Fruit fly (Drosophila melanogaster) whole organism, embryonic: ENCODE measurements around the gene CG6511.

Experiments
- CG12659 ChIP-seq: fragments of 200-800 bp; sonication (Bioruptor generic); optimal IDR thresholded peaks from 3 replicates; lab custom pipeline; 2017; ENCODE audit warnings: mild to moderate bottlenecking, missing biosample characterization, missing genetic modification reagents, missing genetic modification characterization
- CG14014 ChIP-seq: fragments of 200-800 bp; sonication (Bioruptor generic); IDR thresholded peaks from 2 replicates; pipeline ENCODE4 v1.3.6; 2022; ENCODE audit warnings: missing biosample characterization, missing genetic modification characterization
- CG18262 ChIP-seq: fragments of 200-800 bp; optimal IDR thresholded peaks from 3 replicates; lab custom pipeline; 2019; ENCODE audit warnings: missing biosample characterization, mild to moderate bottlenecking, missing genetic modification characterization, moderate library complexity
- CG18619 ChIP-seq: fragments of 200-800 bp; sonication (Bioruptor generic); optimal IDR thresholded peaks from 3 replicates; lab custom pipeline; 2017; ENCODE audit warnings: missing biosample characterization, mild to moderate bottlenecking, missing genetic modification characterization
- CG18764 ChIP-seq: fragments of 200-800 bp; sonication (Bioruptor generic); optimal IDR thresholded peaks from 3 replicates; lab custom pipeline; 2016; ENCODE audit warnings: missing biosample characterization, missing genetic modification characterization
- CG2120 ChIP-seq: fragments of 200-800 bp; sonication (Bioruptor generic); optimal IDR thresholded peaks from 3 replicates; lab custom pipeline; 2016; ENCODE audit warnings: missing biosample characterization, missing genetic modification characterization
- CG2875 ChIP-seq: fragments of 200-800 bp; sonication (Bioruptor generic); optimal IDR thresholded peaks from 2 replicates; lab custom pipeline; 2017; ENCODE audit warnings: missing biosample characterization, mild to moderate bottlenecking, missing genetic modification characterization, missing genetic modification reagents
- CG3065 ChIP-seq: fragments of 200-800 bp; sonication (Bioruptor generic); optimal IDR thresholded peaks from 2 replicates; lab custom pipeline; 2016; ENCODE audit warnings: missing biosample characterization, missing genetic modification characterization
- CG34422 ChIP-seq: fragments of 200-800 bp; sonication (Bioruptor generic); IDR thresholded peaks from 3 replicates; pipeline ENCODE4 v1.3.6; 2022; ENCODE audit warnings: missing biosample characterization, missing genetic modification characterization
- CG4617 ChIP-seq: fragments of 200-800 bp; sonication (Bioruptor generic); optimal IDR thresholded peaks from 3 replicates; lab custom pipeline; 2016; ENCODE audit warnings: missing biosample characterization, missing genetic modification characterization, borderline replicate concordance
- CG6813 ChIP-seq: fragments of 200-800 bp; sonication (Bioruptor generic); optimal IDR thresholded peaks from 2 replicates; lab custom pipeline; 2017; ENCODE audit warnings: missing biosample characterization, missing genetic modification characterization, mild to moderate bottlenecking, moderate library complexity, missing genetic modification reagents
- CG7963 ChIP-seq: fragments of 200-800 bp; sonication (Bioruptor generic); IDR thresholded peaks from 3 replicates; pipeline ENCODE4 v1.3.6; 2022; ENCODE audit warnings: missing biosample characterization, missing genetic modification characterization; ENCODE audit not compliant: partially characterized antibody
- CG8281 ChIP-seq: fragments of 200-800 bp; sonication (Bioruptor generic); optimal IDR thresholded peaks from 2 replicates; lab custom pipeline; 2018; ENCODE audit warnings: missing biosample characterization, mild to moderate bottlenecking, missing genetic modification characterization, moderate library complexity
- CG8290 ChIP-seq, 3 experiments: fragments of 200-800 bp; sonication (Bioruptor generic); optimal IDR thresholded peaks; 2 replicates each; lab custom pipeline; 2016 to 2019; ENCODE audit warnings: missing biosample characterization in 3 of 3, missing genetic modification characterization in 3 of 3, mild to moderate bottlenecking in 2 of 3, moderate library complexity in 1 of 3
- CG9437 ChIP-seq: fragments of 200-800 bp; sonication (Bioruptor generic); optimal IDR thresholded peaks from 2 replicates; lab custom pipeline; 2018; ENCODE audit warnings: missing biosample characterization, mild to moderate bottlenecking, missing genetic modification characterization
- CHES-1-like ChIP-seq: fragments of 200-800 bp; sonication (Bioruptor generic); optimal IDR thresholded peaks from 2 replicates; lab custom pipeline; 2016; ENCODE audit warnings: missing biosample characterization, missing genetic modification characterization
- Eip74EF ChIP-seq, 2 experiments: fragments of 200-800 bp in 1 of 2; fragments of >200 bp in 1 of 2; sonication (Bioruptor generic) in 1 of 2; optimal IDR thresholded peaks; 2 replicates each; lab custom pipeline; 2017 to 2019; ENCODE audit warnings: missing biosample characterization in 2 of 2, missing genetic modification characterization in 2 of 2, mild to moderate bottlenecking in 1 of 2, moderate library complexity in 1 of 2
- Fer3 ChIP-seq: fragments of 200-800 bp; sonication (Bioruptor generic); optimal IDR thresholded peaks from 2 replicates; lab custom pipeline; 2018; ENCODE audit warnings: missing biosample characterization, mild to moderate bottlenecking, missing genetic modification characterization, moderate library complexity
- HHEX ChIP-seq: fragments of 200-800 bp; sonication (Bioruptor generic); optimal IDR thresholded peaks from 3 replicates; lab custom pipeline; 2017; ENCODE audit warnings: missing biosample characterization, mild to moderate bottlenecking, missing genetic modification characterization, missing genetic modification reagents
- HLH54F ChIP-seq: fragments of 200-800 bp; sonication (Bioruptor generic); optimal IDR thresholded peaks from 3 replicates; lab custom pipeline; 2016; ENCODE audit warnings: missing biosample characterization, missing genetic modification characterization
- HLHmδ ChIP-seq: fragments of 200-800 bp; sonication (Bioruptor generic); optimal IDR thresholded peaks from 2 replicates; lab custom pipeline; 2018; ENCODE audit warnings: missing biosample characterization, mild to moderate bottlenecking, missing genetic modification characterization, moderate library complexity
- MTF-1 ChIP-seq: fragments of 200-800 bp; sonication (Bioruptor generic); optimal IDR thresholded peaks from 2 replicates; lab custom pipeline; 2018; ENCODE audit warnings: missing biosample characterization, mild to moderate bottlenecking, missing genetic modification characterization, borderline replicate concordance
- NC2α ChIP-seq: fragments of 200-800 bp; sonication (Bioruptor generic); optimal IDR thresholded peaks from 2 replicates; lab custom pipeline; 2016; ENCODE audit warnings: missing biosample characterization, missing genetic modification characterization
- Neu2 ChIP-seq: fragments of 200-800 bp; sonication (Bioruptor generic); optimal IDR thresholded peaks from 3 replicates; lab custom pipeline; 2016; ENCODE audit warnings: missing biosample characterization, missing genetic modification characterization, borderline replicate concordance
- Oaz ChIP-seq: fragments of 200-800 bp; sonication (Bioruptor generic); IDR thresholded peaks from 2 replicates; pipeline ENCODE4 v1.3.6; 2022; ENCODE audit warnings: missing biosample characterization, missing genetic modification characterization
- Opbp ChIP-seq: fragments of 200-800 bp; sonication (Bioruptor generic); IDR thresholded peaks from 3 replicates; pipeline ENCODE4 v1.3.6; 2022; ENCODE audit warnings: missing biosample characterization, missing genetic modification characterization; ENCODE audit not compliant: partially characterized antibody
- TFAM ChIP-seq: fragments of 200-800 bp; sonication (Bioruptor generic); optimal IDR thresholded peaks from 2 replicates; lab custom pipeline; 2017; ENCODE audit warnings: missing biosample characterization, missing genetic modification characterization, inconsistent platforms
- Taf1 ChIP-seq: fragments of 200-800 bp; sonication (Bioruptor generic); IDR thresholded peaks from 2 replicates; pipeline ENCODE4 v1.3.6; 2022; ENCODE audit warnings: missing biosample characterization, missing genetic modification characterization
- bsh ChIP-seq, 2 experiments: fragments of 200-800 bp; sonication (Bioruptor generic); optimal IDR thresholded peaks; 2 replicates each; lab custom pipeline; 2017 to 2018; ENCODE audit warnings: mild to moderate bottlenecking in 2 of 2, missing biosample characterization in 2 of 2, missing genetic modification characterization in 2 of 2, moderate library complexity in 1 of 2
- chif ChIP-seq, 2 experiments: fragments of 200-800 bp; sonication (Bioruptor generic); optimal IDR thresholded peaks; 3 replicates each; lab custom pipeline; 2016; ENCODE audit warnings: missing biosample characterization in 2 of 2, missing genetic modification characterization in 2 of 2
- cwo ChIP-seq: fragments of 200-800 bp; sonication (Bioruptor generic); optimal IDR thresholded peaks from 3 replicates; lab custom pipeline; 2017; ENCODE audit warnings: missing biosample characterization, missing genetic modification characterization, mild to moderate bottlenecking, moderate library complexity, missing genetic modification reagents
- disco-r ChIP-seq: fragments of 200-800 bp; sonication (Bioruptor generic); optimal IDR thresholded peaks from 2 replicates; lab custom pipeline; 2016; ENCODE audit warnings: missing biosample characterization, missing genetic modification characterization
- dm ChIP-seq: fragments of 200-800 bp; sonication (Bioruptor generic); optimal IDR thresholded peaks from 3 replicates; lab custom pipeline; 2016; ENCODE audit warnings: missing biosample characterization, missing genetic modification characterization
- ewg ChIP-seq: fragments of 200-800 bp; sonication (Bioruptor generic); optimal IDR thresholded peaks from 3 replicates; lab custom pipeline; 2017; ENCODE audit warnings: mild to moderate bottlenecking, missing biosample characterization, missing genetic modification reagents, missing genetic modification characterization
- fd3F ChIP-seq: fragments of 200-800 bp; sonication (Bioruptor generic); optimal IDR thresholded peaks from 2 replicates; lab custom pipeline; 2018; ENCODE audit warnings: missing biosample characterization, mild to moderate bottlenecking, missing genetic modification characterization, moderate library complexity
- grn ChIP-seq: fragments of 200-800 bp; sonication (Bioruptor generic); optimal IDR thresholded peaks from 3 replicates; lab custom pipeline; 2017; ENCODE audit warnings: missing biosample characterization, missing genetic modification characterization
- kni ChIP-seq: fragments of 200-800 bp; sonication (Bioruptor generic); optimal IDR thresholded peaks from 3 replicates; lab custom pipeline; 2017; ENCODE audit warnings: mild to moderate bottlenecking, missing biosample characterization, missing genetic modification reagents, missing genetic modification characterization
- lbe ChIP-seq: fragments of 200-800 bp; sonication (Bioruptor generic); optimal IDR thresholded peaks from 2 replicates; lab custom pipeline; 2016; ENCODE audit warnings: missing biosample characterization, mild to moderate bottlenecking, missing genetic modification characterization
- nom ChIP-seq: fragments of 200-800 bp; sonication (Bioruptor generic); optimal IDR thresholded peaks from 2 replicates; lab custom pipeline; 2017; ENCODE audit warnings: missing biosample characterization, missing genetic modification characterization, mild to moderate bottlenecking, moderate library complexity, missing genetic modification reagents
- oc ChIP-seq: fragments of 200-800 bp; sonication (Bioruptor generic); optimal IDR thresholded peaks from 2 replicates; lab custom pipeline; 2018; ENCODE audit warnings: missing biosample characterization, mild to moderate bottlenecking, missing genetic modification characterization, moderate library complexity
- ro ChIP-seq: fragments of 200-800 bp; sonication (Bioruptor generic); IDR thresholded peaks from 2 replicates; pipeline ENCODE4 v1.3.6; 2022; ENCODE audit warnings: missing biosample characterization, missing genetic modification characterization
- schlank ChIP-seq: fragments of 200-800 bp; sonication (Bioruptor generic); optimal IDR thresholded peaks from 2 replicates; lab custom pipeline; 2018; ENCODE audit warnings: missing biosample characterization, mild to moderate bottlenecking, missing genetic modification characterization
- shn ChIP-seq: fragments of 200-800 bp; sonication (Bioruptor generic); optimal IDR thresholded peaks from 3 replicates; lab custom pipeline; 2016; ENCODE audit warnings: missing biosample characterization, missing genetic modification characterization
- tll ChIP-seq, 2 experiments: fragments of 200-800 bp in 1 of 2; fragments of >200 bp in 1 of 2; sonication (Bioruptor generic) in 1 of 2; optimal IDR thresholded peaks; 2 replicates each; lab custom pipeline; 2017 to 2019; ENCODE audit warnings: missing biosample characterization in 2 of 2, missing genetic modification characterization in 2 of 2, mild to moderate bottlenecking in 1 of 2, moderate library complexity in 1 of 2
- unpg ChIP-seq: fragments of 200-800 bp; sonication (Bioruptor generic); optimal IDR thresholded peaks from 3 replicates; lab custom pipeline; 2018; ENCODE audit warnings: missing biosample characterization, mild to moderate bottlenecking, missing genetic modification characterization, moderate library complexity
- vfl ChIP-seq: fragments of 200-800 bp; sonication (Bioruptor generic); optimal IDR thresholded peaks from 2 replicates; lab custom pipeline; 2016; ENCODE audit warnings: missing biosample characterization, missing genetic modification characterization
- wek ChIP-seq: fragments of 200-800 bp; sonication (Bioruptor generic); optimal IDR thresholded peaks from 3 replicates; lab custom pipeline; 2018; ENCODE audit warnings: missing biosample characterization, mild to moderate bottlenecking, missing genetic modification characterization, moderate library complexity

Gene CG6511

DNA sequence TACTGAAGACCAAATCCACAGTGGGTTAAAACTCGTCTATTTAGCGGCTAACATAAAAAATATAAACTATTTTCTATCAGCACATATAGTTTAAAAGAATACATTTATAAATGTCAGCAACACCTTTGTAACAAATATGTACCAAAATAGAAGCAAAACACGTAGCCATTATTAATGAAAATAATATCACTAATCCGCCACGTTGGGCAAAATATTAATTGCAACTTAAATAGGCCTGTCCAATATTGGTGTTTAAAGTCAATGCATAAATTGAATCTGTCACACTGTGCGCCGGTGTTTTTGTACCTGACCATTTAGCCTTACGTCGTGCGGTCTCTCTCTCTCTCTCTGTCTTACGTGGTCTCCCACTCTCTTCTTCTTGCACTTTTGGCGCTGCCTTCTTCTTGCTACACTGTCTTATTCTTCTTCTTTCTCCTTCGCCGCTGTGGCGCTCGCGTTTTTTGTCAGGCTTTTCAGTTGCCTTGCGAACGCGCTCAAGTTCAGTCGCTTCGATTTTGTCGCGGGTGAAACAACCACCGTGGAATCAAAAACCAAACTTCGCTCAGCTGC lies 44.9 kb downstream of the CG6511 start (continued):
- peak; percentile 97 for TF ChIP-seq CG4617
- TF ChIP-seq oc (tag; lab: Kevin White, UChicago): peak; percentile 96
- peak; percentile 97 for TF ChIP-seq ewg (GFP tag; lab: Kevin White, UChicago)
- TF ChIP-seq chif (GFP tag; optimal IDR thresholded peaks at IDR 0.05; lab: Kevin White, UChicago): peak; percentile 97 to 98
- TF ChIP-seq ro (GFP tag; lab: Robert Waterston, UW): peak; percentile 95
- TF ChIP-seq CG14014 (GFP tag; lab: Robert Waterston, UW): peak; percentile 98
- peak; percentile 75 for TF ChIP-seq CG8290 (GFP tag; optimal IDR thresholded peaks at IDR 0.05; lab: Kevin White, UChicago)
- TF ChIP-seq CG8290 (tag; optimal IDR thresholded peaks at IDR 0.05; lab: Kevin White, UChicago): peak; percentile 93 to 95
- no peak for TF ChIP-seq HLHmδ
- peak; percentile 99 for TF ChIP-seq CG2120 (GFP tag; lab: Kevin White, UChicago)
- peak; percentile 98 for TF ChIP-seq fd3F
- TF ChIP-seq Neu2 (GFP tag; lab: Kevin White, UChicago): peak; percentile 69
- TF ChIP-seq shn (GFP tag; lab: Kevin White, UChicago): peak; percentile 98
- peak; percentile 40; the same call in 1 of the 3 replicates for TF ChIP-seq CG7963 (GFP tag; lab: Robert Waterston, UW)
- peak; percentile 99 for TF ChIP-seq CG18262 (tag; lab: Kevin White, UChicago)
- peak; percentile 98 for TF ChIP-seq HLH54F
- TF ChIP-seq schlank: peak; percentile 94
- TF ChIP-seq kni (GFP tag; lab: Kevin White, UChicago): peak; percentile 94
- TF ChIP-seq TFAM: peak; percentile 86
- peak; percentile 97 for TF ChIP-seq Oaz (GFP tag; lab: Robert Waterston, UW)
- peak; percentile 64 for TF ChIP-seq CG8281 (tag; lab: Kevin White, UChicago)
- peak; percentile 86 for TF ChIP-seq nom
- peak; percentile 90 for TF ChIP-seq wek
- TF ChIP-seq lbe (GFP tag; lab: Kevin White, UChicago): peak; percentile 97
- peak; percentile 76 for TF ChIP-seq CG6813
- TF ChIP-seq NC2α (GFP tag; lab: Kevin White, UChicago): peak; percentile 96
- TF ChIP-seq Eip74EF (GFP tag; optimal IDR thresholded peaks at IDR 0.05; lab: Kevin White, UChicago): peak in 1 of 2 experiments; percentile 93
- peak; percentile 95 for TF ChIP-seq Taf1 (GFP tag; lab: Robert Waterston, UW)
- TF ChIP-seq Opbp (GFP tag; lab: Robert Waterston, UW): no peak
- peak; percentile 100 for TF ChIP-seq CG9437 (GFP tag; lab: Kevin White, UChicago)
- TF ChIP-seq CG18619 (GFP tag; lab: Kevin White, UChicago): peak; percentile 99
- peak; percentile 93 for TF ChIP-seq dm (GFP tag; lab: Kevin White, UChicago)
- peak in 1 of 2 experiments; percentile 8 for TF ChIP-seq tll (GFP tag; optimal IDR thresholded peaks at IDR 0.05; lab: Kevin White, UChicago)
- TF ChIP-seq vfl (GFP tag; lab: Kevin White, UChicago): peak; percentile 97
- TF ChIP-seq CG3065 (GFP tag; lab: Kevin White, UChicago): peak; percentile 96
- TF ChIP-seq CG34422 (GFP tag; lab: Robert Waterston, UW): peak; percentile 97
- TF ChIP-seq CG2875 (GFP tag; lab: Kevin White, UChicago): peak; percentile 97
- peak; percentile 99 for TF ChIP-seq CG12659 (GFP tag; lab: Kevin White, UChicago)
- peak; percentile 88 for TF ChIP-seq MTF-1 (GFP tag; lab: Kevin White, UChicago)
- peak; percentile 71 for TF ChIP-seq grn (GFP tag; lab: Kevin White, UChicago)
- TF ChIP-seq cwo: peak; percentile 94
- peak; percentile 97 for TF ChIP-seq disco-r (GFP tag; lab: Kevin White, UChicago)
- TF ChIP-seq Fer3 (tag; lab: Kevin White, UChicago): peak; percentile 92
- peak; percentile 96 for TF ChIP-seq HHEX
- TF ChIP-seq CHES-1-like (GFP tag; lab: Kevin White, UChicago): peak; percentile 97
- peak; percentile 91 for TF ChIP-seq CG18764 (GFP tag; lab: Kevin White, UChicago)
- peak; percentile 98 for TF ChIP-seq unpg
- peak; percentile 97 to 99 for TF ChIP-seq bsh (GFP tag; optimal IDR thresholded peaks at IDR 0.05; lab: Kevin White, UChicago)
